Fruit fly (Drosophila melanogaster) whole organism, prepupa: ENCODE measurements around the gene CG34451.

Source experiments
- Blimp-1 ChIP-seq: fragments of 200-800 bp; sonication (Bioruptor generic); optimal IDR thresholded peaks from 3 replicates; lab custom pipeline; 2017; ENCODE audit warnings: missing biosample characterization, missing genetic modification characterization, mild to moderate bottlenecking, moderate library complexity, missing genetic modification reagents
- CG11902 ChIP-seq: fragments of 200-800 bp; sonication (Bioruptor generic); optimal IDR thresholded peaks from 3 replicates; lab custom pipeline; 2016; ENCODE audit warnings: missing biosample characterization, missing genetic modification characterization
- CG6808 ChIP-seq: fragments of 200-800 bp; sonication (Bioruptor generic); optimal IDR thresholded peaks from 3 replicates; lab custom pipeline; 2017; ENCODE audit warnings: missing biosample characterization, missing genetic modification characterization, mild to moderate bottlenecking, moderate library complexity, missing genetic modification reagents
- CG8632 ChIP-seq: fragments of 200-800 bp; sonication (Bioruptor generic); optimal IDR thresholded peaks from 3 replicates; lab custom pipeline; 2016; ENCODE audit warnings: missing biosample characterization, missing genetic modification characterization
- OdsH ChIP-seq: fragments of 200-800 bp; sonication (Bioruptor generic); optimal IDR thresholded peaks from 3 replicates; lab custom pipeline; 2016; ENCODE audit warnings: missing biosample characterization, missing genetic modification characterization
- dac ChIP-seq: fragments of 200-800 bp; sonication (Bioruptor generic); optimal IDR thresholded peaks from 2 replicates; lab custom pipeline; 2017; ENCODE audit warnings: missing biosample characterization, mild to moderate bottlenecking, missing genetic modification characterization
- fd59A ChIP-seq: fragments of 200-800 bp; sonication (Bioruptor generic); optimal IDR thresholded peaks from 2 replicates; lab custom pipeline; 2017; ENCODE audit warnings: missing biosample characterization, mild to moderate bottlenecking, missing genetic modification characterization, missing genetic modification reagents
- fd85E ChIP-seq: fragments of 200-800 bp; sonication (Bioruptor generic); optimal IDR thresholded peaks from 3 replicates; lab custom pipeline; 2016; ENCODE audit warnings: missing biosample characterization, missing genetic modification characterization
- topi ChIP-seq: fragments of 200-800 bp; sonication (Bioruptor generic); optimal IDR thresholded peaks from 3 replicates; lab custom pipeline; 2016; ENCODE audit warnings: missing biosample characterization, missing genetic modification characterization

DNA sequence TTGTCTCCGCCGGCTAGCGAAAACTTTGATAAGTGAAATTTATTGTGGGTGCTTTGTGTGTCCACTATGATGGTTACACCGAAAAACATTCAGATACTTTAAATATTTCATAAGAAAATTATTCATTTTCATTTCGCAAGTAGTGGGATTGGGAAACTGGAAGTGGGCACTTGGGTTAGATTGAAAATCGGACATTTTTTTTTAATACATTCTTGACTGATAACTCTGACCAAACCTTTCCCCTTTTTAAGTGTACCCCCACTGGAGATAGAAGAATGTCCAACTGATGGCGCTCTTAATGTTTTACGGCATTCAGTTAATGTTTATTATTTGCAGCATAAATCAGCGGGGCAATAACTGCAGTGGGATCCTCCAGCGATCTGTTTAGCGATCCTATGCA lies 14.2 kb downstream of the CG34451 start:
- TF ChIP-seq CG11902 (GFP tag; lab: Kevin White, UChicago) (no peak), CG6808 (GFP tag; lab: Kevin White, UChicago) (no peak), fd85E (GFP tag; lab: Kevin White, UChicago) (no peak), CG8632 (GFP tag; lab: Kevin White, UChicago) (no peak), Blimp-1 (GFP tag; lab: Kevin White, UChicago) (no peak), topi (GFP tag; lab: Kevin White, UChicago) (no peak), OdsH (GFP tag; lab: Kevin White, UChicago) (no peak), dac (GFP tag; lab: Kevin White, UChicago) (no peak), fd59A (GFP tag; lab: Kevin White, UChicago) (no peak)
